Worm (Caenorhabditis elegans) whole organism, dauer: ENCODE results near the gene T21D12.14.

Source experiments
- unc-62 ChIP-seq: sonication (generic microtip); optimal IDR thresholded peaks from 2 replicates; lab custom pipeline; 2017; ENCODE audit warnings: missing biosample characterization, missing genetic modification reagents, missing genetic modification characterization

T21D12.14 gene

DNA sequence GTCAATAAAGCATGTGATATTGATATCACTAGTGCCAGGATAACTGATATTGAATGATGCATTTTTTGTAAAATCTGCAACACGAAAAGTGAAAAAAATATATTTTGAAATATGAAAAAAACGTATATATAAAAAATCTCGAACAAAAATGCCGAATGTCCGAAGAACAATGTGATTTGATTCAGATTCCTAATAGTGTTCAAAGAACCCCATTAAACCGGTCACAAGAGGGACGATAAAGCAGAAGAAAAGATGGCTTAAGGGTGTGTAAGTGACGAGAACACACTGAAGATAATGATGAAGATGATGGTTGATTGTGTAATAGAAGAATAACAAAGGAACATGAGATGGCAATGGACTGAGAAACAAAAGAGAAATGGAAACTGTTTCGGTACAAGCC is at the start of gene T21D12.14:
Gene T21D12.14 (minus strand): TSS at position 101 of the 400 bp plus-strand sequence.
- TF ChIP-seq unc-62 (GFP tag; lab: Kevin White, UChicago), result no peak

DNA sequence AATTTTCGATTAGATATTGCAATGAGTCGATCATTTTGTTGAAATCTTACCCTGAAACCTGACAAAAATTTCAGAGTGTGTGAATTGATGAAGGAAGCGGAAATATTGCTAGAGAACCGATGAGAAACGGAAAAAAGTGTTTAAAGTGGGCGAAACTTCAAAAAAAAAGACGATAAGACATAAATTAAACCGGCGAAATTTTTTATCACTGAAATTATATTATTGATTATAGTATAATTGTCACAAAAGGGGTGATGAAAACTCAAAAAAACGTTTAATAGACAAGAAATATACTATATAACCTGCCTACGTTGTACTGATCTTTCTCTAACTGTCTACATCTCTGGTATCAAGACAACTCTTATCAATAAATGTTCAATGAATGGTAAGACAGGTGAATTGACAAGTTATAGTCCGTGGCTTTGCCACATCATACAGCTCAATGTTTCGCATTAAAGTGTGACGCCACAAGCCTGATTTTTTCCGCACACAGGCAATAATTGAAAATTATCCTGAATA is 49.3 kb upstream of the T21D12.14 start, which contains the start of gene pxmp-4:
Gene pxmp-4 (minus strand): TSS at position 51 of the 519 bp plus-strand sequence.
- no peak for TF ChIP-seq unc-62 (GFP tag; lab: Kevin White, UChicago)

DNA sequence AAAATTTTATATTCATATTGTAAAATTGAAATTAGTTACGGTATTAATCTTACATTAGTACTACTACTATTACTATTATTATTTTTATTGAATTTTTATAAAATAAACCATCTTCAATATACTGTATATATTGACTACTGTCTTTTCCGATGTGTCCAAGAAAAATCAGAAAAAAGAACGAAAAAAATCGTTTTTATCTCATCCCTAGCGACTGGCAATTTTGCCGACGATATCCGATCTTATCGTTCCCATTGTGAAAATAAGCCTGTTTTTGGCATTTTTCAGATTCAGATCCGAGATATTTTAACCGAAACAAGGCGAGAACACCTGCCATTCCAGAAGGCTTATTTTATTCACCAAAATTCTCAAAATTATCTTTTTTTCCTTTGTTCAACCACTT is 42.6 kb upstream of the T21D12.14 start, which contains the start of gene F18F11.4:
Gene F18F11.4 (plus strand): TSS at position 301 of the 400 bp plus-strand sequence.
- no peak for TF ChIP-seq unc-62 (GFP tag; lab: Kevin White, UChicago)

DNA sequence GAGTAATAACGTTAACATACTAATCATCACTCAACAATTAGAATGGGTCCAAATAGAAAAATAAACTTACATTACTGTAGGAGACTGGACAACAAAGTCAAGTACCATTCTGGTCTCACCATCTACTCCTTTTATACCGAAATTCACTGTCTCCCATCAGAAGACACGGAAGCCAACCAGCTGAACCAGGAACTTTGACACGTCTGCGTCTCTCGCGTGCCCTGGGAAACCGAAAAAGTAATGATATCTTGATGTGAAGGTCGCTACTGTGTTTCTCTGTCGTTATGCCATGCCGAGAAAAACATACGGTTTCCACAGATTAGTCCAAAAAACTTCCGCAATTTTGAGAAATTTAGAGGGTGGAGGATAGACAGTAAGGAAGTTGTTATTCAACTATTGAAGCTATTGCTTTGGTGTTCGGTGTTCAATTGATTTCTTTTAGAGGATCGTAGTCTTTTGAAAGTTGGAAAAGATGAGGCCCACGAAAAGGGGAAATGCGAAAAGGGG is 38.7 kb upstream of the T21D12.14 start, which contains the start of gene col-101:
Gene col-101 (minus strand): TSS at position 457 of the 507 bp plus-strand sequence.
- no peak for TF ChIP-seq unc-62 (GFP tag; lab: Kevin White, UChicago)

DNA sequence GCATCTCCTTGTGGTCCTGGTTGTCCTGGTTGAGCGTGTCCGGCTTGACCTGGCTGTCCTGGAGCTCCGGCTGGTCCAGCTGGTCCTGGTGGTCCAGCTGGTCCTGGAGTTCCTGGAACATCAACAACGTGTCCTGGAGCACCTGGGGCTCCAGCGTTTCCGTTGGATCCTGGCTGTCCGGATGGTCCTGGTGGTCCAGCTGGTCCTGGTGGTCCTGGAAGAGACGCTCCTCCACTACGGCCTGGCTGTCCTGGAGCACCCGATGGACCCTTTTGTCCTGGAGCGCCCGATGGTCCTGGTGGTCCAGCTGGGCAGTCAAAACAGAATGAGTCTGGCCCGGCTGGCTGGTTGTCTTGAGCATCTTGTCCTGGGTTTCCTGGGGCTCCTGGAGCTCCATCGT is 37.7 kb upstream of the T21D12.14 start:
- TF ChIP-seq unc-62 (GFP tag; lab: Kevin White, UChicago), result no peak

DNA sequence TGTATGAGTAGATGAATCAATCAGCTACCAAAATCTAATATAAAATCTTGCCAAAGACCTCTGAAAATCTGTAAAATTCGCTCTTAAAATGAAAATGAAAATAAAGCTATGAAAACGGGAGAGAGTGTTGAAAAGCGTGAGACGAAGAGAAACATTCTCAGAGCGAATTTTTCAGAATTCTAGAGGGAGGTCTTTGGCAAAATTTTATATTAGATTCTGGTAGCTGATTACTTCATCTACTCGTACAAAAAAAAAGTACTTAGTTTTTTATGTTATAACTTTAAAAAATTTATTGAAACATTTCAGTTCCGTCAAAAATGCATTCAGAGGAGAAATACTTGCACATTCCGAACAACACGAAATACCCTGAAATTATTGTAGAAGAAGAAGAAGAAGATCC is 36.8 kb upstream of the T21D12.14 start, which contains the start of gene drl-1:
Gene drl-1 (plus strand): TSS at position 301 of the 400 bp plus-strand sequence.
- TF ChIP-seq unc-62 (GFP tag; lab: Kevin White, UChicago), result no peak

DNA sequence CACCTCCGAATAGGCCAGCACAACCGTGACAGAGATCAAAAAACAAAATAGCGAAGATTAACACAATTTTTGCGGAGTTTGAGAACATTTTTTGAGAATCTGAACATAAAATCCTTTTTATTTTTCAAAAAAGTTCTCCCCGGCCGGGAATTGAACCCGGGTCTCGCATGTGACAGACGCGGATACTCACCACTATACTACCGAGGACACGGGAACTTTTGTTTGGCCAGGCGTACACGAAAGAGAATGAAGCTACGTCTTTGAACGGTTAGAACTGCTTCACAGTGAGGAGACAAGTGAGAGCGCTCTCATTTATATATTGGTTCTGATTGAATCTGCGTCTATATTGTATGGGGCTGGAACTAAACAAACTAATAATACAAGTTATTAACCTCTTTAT is 34.6 kb upstream of the T21D12.14 start, which contains the start of gene grl-26:
Gene grl-26 (minus strand): TSS at position 318 of the 400 bp plus-strand sequence.
- no peak for TF ChIP-seq unc-62 (GFP tag; lab: Kevin White, UChicago)

DNA sequence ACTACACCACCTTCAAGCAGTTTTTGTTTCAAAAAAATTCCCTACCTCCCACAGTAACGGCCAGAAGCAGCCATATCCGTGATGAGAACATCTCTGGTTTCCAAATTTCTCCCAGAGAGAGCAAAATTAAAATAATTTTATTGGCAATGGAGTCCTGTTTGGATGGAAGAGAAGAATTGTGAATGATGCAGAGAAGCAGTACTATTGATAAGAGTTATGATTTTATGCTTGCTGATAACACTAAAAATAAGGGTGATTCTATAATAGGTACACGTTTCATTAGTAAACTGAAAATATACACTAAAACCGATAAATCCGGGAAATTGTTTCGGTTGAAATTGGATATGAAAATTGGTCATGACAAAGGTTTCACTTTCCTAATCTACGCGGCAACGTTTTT is 32.5 kb upstream of the T21D12.14 start, which contains the start of gene dsc-4:
Gene dsc-4 (minus strand): TSS at position 165 of the 400 bp plus-strand sequence.
- no peak for TF ChIP-seq unc-62 (GFP tag; lab: Kevin White, UChicago)

DNA sequence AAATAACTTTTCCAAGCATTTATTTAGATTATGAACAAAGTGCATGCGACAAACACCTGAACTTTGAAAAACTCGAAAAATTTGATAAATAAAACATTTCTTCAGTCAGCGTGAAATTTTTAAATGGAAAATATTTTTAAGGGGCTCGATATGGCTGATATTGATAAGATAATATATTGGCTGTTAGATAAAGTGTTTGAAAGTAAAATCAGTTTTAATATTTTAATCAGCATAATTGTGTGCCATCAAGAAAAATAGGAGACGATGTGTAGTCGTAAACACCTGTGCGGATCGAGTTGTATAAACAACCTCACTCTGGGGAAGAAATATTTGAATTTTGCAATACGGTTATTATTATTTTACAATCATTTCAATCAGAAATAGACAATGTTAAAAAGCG is 31.7 kb upstream of the T21D12.14 start:
- no peak for TF ChIP-seq unc-62 (GFP tag; lab: Kevin White, UChicago)

DNA sequence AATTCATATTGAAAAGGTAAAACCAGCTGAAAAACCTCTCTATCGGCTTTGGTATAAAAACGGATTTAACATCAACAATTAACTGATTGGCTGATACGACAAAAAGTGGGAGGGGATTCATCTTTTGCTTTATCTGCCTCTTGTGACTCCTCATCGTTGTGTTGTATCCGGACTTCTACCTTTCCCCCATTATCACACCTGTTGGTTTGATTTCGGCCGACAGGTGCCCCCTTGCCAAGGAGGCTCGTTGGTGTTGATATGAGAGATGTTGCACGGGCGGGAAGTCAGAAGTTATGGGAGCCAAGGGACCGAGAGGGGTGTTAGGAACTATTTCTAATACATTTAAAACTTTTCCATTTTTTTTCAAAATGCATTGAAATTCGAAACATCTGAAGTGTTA is 26.5 kb upstream of the T21D12.14 start:
- TF ChIP-seq unc-62 (GFP tag; lab: Kevin White, UChicago), result no peak

DNA sequence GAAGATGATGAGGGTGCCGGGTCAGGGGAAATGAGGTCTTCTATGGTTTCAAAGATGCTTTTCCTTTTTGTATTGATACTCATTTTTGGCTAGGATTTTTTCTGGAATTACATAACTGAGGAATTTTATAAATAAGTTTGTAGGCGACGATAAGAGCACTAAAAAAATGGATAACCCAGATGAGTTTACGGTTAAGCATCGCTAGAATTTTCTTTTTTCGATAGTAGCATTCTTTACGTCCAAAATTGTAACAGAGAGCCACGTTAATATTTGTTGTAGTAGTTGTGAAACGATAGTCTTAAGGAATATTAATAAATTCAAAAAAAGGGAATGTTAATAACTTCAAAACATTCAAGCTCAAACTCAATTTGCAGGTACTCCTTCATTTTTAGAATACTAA is 25.7 kb upstream of the T21D12.14 start, which contains the start of gene snai-1:
Gene snai-1 (minus strand): TSS at position 101 of the 400 bp plus-strand sequence.
- TF ChIP-seq unc-62 (GFP tag; lab: Kevin White, UChicago), result no peak

DNA sequence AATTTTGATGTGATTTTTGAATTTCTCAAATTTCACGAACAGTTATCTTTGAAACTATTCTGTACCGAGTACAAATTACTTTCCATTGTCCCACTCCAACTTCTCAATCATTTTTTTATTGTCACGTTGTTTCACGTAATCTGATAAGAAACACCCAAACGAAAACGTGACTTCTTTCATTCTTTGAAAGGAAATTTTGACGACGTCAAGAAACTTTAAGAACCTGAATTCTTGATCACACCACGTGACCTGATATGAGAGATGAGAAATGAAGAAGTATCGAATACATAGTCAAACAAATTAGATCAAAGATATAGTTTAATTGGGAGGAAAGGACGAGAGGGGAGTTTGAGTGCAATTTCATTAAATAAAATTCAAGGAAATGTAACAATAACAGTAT is 21.6 kb upstream of the T21D12.14 start:
- TF ChIP-seq unc-62 (GFP tag; lab: Kevin White, UChicago), result no peak

DNA sequence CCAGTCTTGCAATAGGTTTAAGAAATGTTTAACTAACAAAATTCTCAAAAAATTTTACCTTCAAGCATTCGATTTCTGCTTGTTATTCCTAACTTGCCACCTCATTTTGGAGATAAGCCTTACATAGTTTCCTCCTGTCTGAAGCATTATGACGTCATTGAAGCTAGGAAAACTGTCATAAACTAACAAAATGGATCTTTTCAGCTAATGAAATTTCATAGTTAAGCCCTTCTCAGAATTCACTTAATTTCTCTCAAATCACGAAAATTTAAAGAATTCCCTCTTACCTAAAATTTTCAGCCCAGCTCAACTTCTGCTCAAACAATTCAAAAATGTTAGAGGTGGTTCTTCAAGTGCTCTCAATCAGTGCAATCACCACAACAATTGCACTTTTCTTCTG is 19.3 kb upstream of the T21D12.14 start, which contains the start of gene swt-1:
Gene swt-1 (plus strand): TSS at position 301 of the 400 bp plus-strand sequence.
- no peak for TF ChIP-seq unc-62 (GFP tag; lab: Kevin White, UChicago)

DNA sequence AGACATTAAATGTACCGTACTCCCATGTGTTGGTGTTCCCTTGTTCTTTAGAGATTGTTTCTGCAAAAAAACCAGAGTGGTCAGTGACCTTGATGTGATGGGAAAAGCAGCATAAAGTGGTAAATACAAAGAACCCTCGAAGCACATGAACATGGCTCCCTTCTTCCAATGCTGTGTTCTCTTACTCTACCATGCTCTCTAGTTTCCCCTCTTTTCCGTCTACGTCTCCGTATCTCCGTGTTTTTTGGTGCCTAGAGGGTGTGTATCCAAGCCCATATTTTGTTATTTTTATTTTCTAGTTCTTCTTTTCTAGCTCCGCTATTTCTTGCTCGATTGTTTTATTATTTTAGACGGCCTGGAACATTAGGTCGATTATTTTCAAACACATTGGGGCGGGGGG is 18.6 kb upstream of the T21D12.14 start:
- TF ChIP-seq unc-62 (GFP tag; lab: Kevin White, UChicago), result no peak

DNA sequence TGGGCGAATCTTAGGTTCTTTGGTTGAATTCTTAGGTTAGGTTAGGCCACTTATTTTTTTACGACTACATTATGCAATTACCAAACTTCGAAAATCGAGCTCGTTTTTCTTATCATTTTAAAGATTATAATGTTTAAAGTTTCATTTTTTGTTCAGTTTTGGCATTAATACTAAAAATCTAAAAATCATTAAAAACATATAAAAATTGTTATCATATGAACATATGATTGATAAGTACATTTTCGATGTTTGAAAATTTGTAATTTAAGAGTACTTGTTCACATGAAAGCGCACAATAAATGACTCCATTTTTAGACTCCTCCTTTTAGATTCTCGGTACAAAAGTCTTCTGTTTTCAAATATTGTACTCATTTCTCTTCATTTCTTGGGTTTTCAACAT is 17.2 kb upstream of the T21D12.14 start:
- no peak for TF ChIP-seq unc-62 (GFP tag; lab: Kevin White, UChicago)

DNA sequence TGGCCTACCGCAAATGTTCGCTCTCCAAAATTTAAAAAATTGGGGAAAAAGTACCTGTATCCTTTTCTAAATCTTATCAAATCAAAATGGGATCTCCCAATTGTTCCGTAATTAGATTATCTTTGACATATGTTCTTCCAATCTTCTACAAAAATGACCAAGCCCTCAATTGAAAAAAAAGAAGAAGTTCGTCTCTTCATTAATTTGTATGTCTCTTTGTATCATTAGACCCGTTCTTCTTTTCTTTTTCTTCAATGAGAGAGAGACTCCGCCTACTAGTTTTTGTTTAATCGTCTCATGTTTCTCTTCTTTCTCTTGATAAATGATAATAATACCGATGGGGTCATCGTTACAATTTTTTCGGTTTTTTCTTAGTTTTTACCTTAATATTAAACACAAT is 15.3 kb upstream of the T21D12.14 start:
- no peak for TF ChIP-seq unc-62 (GFP tag; lab: Kevin White, UChicago)

DNA sequence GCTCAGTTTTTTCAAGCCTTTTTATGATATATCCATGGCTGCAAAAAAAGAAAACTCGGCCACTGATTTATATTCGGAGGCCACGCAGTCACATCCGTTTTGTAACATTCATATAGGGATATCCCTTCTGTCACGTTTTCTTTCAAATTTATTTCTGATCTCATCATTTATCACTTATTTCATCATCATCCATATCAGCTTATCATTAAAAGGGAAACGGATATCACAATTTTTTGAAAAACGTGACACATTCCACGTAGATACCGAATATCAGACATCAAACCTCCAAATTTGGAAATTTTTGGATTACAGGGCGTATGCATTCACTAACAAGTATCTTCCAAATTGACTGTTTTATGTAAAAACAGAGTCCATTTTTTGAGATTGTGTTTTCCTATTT is 14.8 kb upstream of the T21D12.14 start:
- no peak for TF ChIP-seq unc-62 (GFP tag; lab: Kevin White, UChicago)
